Fruit fly (Drosophila melanogaster) whole organism, adult: ENCODE measurements around the gene CG34161.

Experiments
- CG11617 ChIP-seq: fragments of 200-800 bp; sonication (Bioruptor generic); optimal IDR thresholded peaks from 2 replicates; lab custom pipeline; 2017; ENCODE audit warnings: mild to moderate bottlenecking, missing biosample characterization, missing genetic modification reagents, missing genetic modification characterization
- CG12768 ChIP-seq: fragments of 200-800 bp; sonication (Bioruptor generic); optimal IDR thresholded peaks from 2 replicates; lab custom pipeline; 2017; ENCODE audit warnings: missing biosample characterization, missing genetic modification characterization, mild to moderate bottlenecking, moderate library complexity, missing genetic modification reagents
- CG14711 ChIP-seq: fragments of 200-800 bp; sonication (Bioruptor generic); optimal IDR thresholded peaks from 2 replicates; lab custom pipeline; 2018; ENCODE audit warnings: missing biosample characterization, mild to moderate bottlenecking, missing genetic modification characterization, moderate library complexity
- CG1620 ChIP-seq: fragments of 200-800 bp; sonication (Bioruptor generic); optimal IDR thresholded peaks from 2 replicates; lab custom pipeline; 2016; ENCODE audit warnings: missing biosample characterization, missing genetic modification characterization
- CG33017 ChIP-seq: fragments of 200-800 bp; sonication (Bioruptor generic); optimal IDR thresholded peaks from 2 replicates; lab custom pipeline; 2018; ENCODE audit warnings: missing biosample characterization, mild to moderate bottlenecking, missing genetic modification characterization, moderate library complexity
- CG5204 ChIP-seq: fragments of 200-800 bp; sonication (Bioruptor generic); optimal IDR thresholded peaks from 2 replicates; lab custom pipeline; 2016; ENCODE audit warnings: missing biosample characterization, missing genetic modification characterization
- CG7045 ChIP-seq: fragments of 200-800 bp; sonication (Bioruptor generic); optimal IDR thresholded peaks from 2 replicates; lab custom pipeline; 2017; ENCODE audit warnings: missing biosample characterization, mild to moderate bottlenecking, missing genetic modification characterization
- CG7101 ChIP-seq: fragments of 200-800 bp; sonication (Bioruptor generic); optimal IDR thresholded peaks from 2 replicates; lab custom pipeline; 2018; ENCODE audit warnings: missing biosample characterization, mild to moderate bottlenecking, missing genetic modification characterization, moderate library complexity
- Clk ChIP-seq: fragments of 200-800 bp; sonication (Bioruptor generic); optimal IDR thresholded peaks from 2 replicates; lab custom pipeline; 2017; ENCODE audit warnings: missing biosample characterization, missing genetic modification characterization
- Crg-1 ChIP-seq: fragments of 200-800 bp; sonication (Bioruptor generic); optimal IDR thresholded peaks from 2 replicates; lab custom pipeline; 2016; ENCODE audit warnings: missing biosample characterization, missing genetic modification characterization
- Hr96 ChIP-seq: fragments of 200-800 bp; sonication (Bioruptor generic); optimal IDR thresholded peaks from 2 replicates; lab custom pipeline; 2016; ENCODE audit warnings: missing biosample characterization, missing genetic modification characterization
- Mnt ChIP-seq: fragments of 200-800 bp; sonication (Bioruptor generic); optimal IDR thresholded peaks from 2 replicates; lab custom pipeline; 2016; ENCODE audit warnings: missing biosample characterization, mild to moderate bottlenecking, missing genetic modification characterization
- bab1 ChIP-seq: fragments of 200-800 bp; sonication (Bioruptor generic); optimal IDR thresholded peaks from 3 replicates; lab custom pipeline; 2019; ENCODE audit warnings: missing biosample characterization, mild to moderate bottlenecking, missing genetic modification characterization, moderate library complexity
- cic ChIP-seq: fragments of 200-800 bp; sonication (Bioruptor generic); optimal IDR thresholded peaks from 2 replicates; lab custom pipeline; 2017; ENCODE audit warnings: missing biosample characterization, mild to moderate bottlenecking, missing genetic modification characterization, moderate library complexity
- cnc ChIP-seq, 2 experiments: fragments of >200 bp; optimal IDR thresholded peaks; 2 replicates each; lab custom pipeline; 2017
- kay ChIP-seq: fragments of 200-800 bp; sonication (Bioruptor generic); peaks from one replicate; lab custom pipeline; 2016; ENCODE audit warnings: missing biosample characterization, missing genetic modification characterization, borderline replicate concordance
- ovo ChIP-seq: fragments of 200-800 bp; sonication (Bioruptor generic); optimal IDR thresholded peaks from 2 replicates; lab custom pipeline; 2016; ENCODE audit warnings: missing biosample characterization, missing genetic modification characterization
- pad ChIP-seq: fragments of 200-800 bp; sonication (Bioruptor generic); optimal IDR thresholded peaks from 3 replicates; lab custom pipeline; 2017; ENCODE audit warnings: missing biosample characterization, missing genetic modification characterization, mild to moderate bottlenecking, moderate library complexity, missing genetic modification reagents
- tj ChIP-seq: fragments of 200-800 bp; sonication (Bioruptor generic); optimal IDR thresholded peaks from 3 replicates; lab custom pipeline; 2017; ENCODE audit warnings: missing biosample characterization, mild to moderate bottlenecking, missing genetic modification characterization, moderate library complexity
- toe ChIP-seq: fragments of 200-800 bp; sonication (Bioruptor generic); optimal IDR thresholded peaks from 2 replicates; lab custom pipeline; 2016; ENCODE audit warnings: missing biosample characterization, missing genetic modification characterization

Gene CG34161

DNA sequence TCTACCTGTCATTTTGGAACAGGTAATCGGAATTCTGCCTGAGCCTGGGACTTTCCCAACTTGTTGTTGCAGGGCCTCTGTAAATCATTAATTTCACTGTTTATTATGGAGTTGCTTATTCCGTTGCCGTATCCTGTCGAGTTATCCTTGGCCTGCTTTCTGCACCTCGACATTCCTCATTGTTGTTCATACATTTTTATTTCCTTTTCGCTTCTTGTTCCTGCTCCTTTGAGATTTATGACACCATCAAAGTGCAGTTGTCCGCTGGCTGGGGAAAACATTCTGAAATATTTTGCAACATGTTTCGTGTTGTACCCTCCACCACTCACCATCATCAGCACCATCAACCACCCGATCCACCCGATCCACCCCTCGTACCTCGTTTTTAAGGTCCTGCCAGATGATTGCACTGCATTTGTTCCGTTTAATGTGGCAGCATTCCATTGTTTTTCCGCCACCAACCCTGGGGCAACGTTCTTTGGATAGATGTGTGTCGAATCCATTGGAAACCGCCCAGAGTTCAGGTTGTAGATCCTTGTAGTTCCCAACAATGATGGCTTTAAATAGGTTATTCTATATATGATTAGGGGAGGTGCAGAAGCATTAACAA is 32.6 kb downstream of the CG34161 start:
- TF ChIP-seq CG5204 (no peak), cnc (optimal IDR thresholded peaks at IDR 0.05; lab: Kevin White, UChicago) (no peak), CG11617 (GFP tag; lab: Kevin White, UChicago) (no peak), CG33017 (tag; lab: Kevin White, UChicago) (no peak), Clk (no peak), cic (GFP tag; lab: Kevin White, UChicago) (no peak), Crg-1 (no peak), bab1 (GFP tag; lab: Kevin White, UChicago) (no peak), CG1620 (no peak), kay (GFP tag; lab: Kevin White, UChicago) (no peak), CG12768 (GFP tag; lab: Kevin White, UChicago) (no peak), CG7101 (tag; lab: Kevin White, UChicago) (no peak), pad (no peak), Mnt (GFP tag; lab: Kevin White, UChicago) (no peak), Hr96 (GFP tag; lab: Kevin White, UChicago) (no peak), CG7045 (GFP tag; lab: Kevin White, UChicago) (no peak), tj (GFP tag; lab: Kevin White, UChicago) (no peak), toe (GFP tag; lab: Kevin White, UChicago) (no peak), CG14711 (tag; lab: Kevin White, UChicago) (no peak)

DNA sequence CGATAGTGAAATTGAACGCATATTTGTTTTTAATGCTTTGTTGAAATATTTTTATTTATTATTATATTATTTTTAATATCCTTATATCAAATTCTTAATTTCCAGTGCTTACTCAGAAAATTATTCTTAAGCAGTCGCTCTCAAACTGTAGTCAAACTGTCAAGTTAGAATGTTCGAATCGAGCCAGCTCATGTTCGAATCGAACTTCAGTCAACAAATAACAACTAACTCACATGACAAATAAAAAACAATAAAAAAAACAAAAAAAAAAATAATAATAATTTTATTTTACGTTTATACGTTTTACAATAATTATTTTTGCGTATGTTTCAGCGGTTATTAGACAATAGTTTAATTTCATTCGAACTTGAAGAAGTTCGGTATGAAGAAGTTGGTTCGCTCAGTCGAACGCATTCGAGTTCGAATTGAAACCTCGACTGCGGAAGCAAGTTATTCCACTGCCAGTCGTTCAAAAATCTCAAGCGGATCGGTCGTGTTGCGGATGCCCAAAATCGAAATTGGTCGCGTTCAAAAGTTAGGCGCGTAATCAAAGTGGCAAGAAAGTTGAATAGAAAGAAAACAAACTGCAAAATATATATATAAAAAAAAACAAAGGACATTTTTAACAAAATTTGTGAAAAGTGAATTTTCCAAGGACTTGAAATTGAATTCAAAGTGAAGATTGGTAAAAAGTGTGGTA is 36.9 kb downstream of the CG34161 start, which contains the start of gene Trim9:
TSS of gene Trim9 (plus strand) at position 463 of the 700 bp plus-strand sequence.
- TF ChIP-seq kay (GFP tag; lab: Kevin White, UChicago): peak; percentile 51
- no peak for TF ChIP-seq cnc (optimal IDR thresholded peaks at IDR 0.05; lab: Kevin White, UChicago)

DNA sequence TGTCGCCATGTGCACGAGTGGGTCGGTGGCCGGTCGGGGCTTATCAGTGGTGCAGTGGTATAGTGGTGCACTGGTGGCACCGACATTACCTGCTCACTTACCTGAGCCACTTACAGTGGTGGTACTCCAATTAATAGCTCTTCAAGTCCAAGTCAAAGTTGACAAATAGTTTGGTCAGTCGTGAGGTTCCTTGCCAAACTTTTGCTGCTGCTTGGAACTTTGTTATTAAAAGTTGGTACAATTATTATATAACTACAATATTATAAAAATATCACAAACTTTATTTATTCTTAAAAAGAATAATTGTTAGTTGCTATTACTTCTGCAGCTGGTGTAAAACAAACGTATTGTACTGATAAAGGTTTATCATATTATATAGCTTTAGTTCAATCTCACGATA is 37.5 kb downstream of the CG34161 start:
- TF ChIP-seq Mnt (GFP tag; lab: Kevin White, UChicago) (peak; percentile 39), CG12768 (GFP tag; lab: Kevin White, UChicago) (no peak), CG11617 (GFP tag; lab: Kevin White, UChicago) (peak; percentile 28), kay (GFP tag; lab: Kevin White, UChicago) (no peak), CG5204 (no peak), CG7101 (tag; lab: Kevin White, UChicago) (peak; percentile 65), cic (GFP tag; lab: Kevin White, UChicago) (no peak)

DNA sequence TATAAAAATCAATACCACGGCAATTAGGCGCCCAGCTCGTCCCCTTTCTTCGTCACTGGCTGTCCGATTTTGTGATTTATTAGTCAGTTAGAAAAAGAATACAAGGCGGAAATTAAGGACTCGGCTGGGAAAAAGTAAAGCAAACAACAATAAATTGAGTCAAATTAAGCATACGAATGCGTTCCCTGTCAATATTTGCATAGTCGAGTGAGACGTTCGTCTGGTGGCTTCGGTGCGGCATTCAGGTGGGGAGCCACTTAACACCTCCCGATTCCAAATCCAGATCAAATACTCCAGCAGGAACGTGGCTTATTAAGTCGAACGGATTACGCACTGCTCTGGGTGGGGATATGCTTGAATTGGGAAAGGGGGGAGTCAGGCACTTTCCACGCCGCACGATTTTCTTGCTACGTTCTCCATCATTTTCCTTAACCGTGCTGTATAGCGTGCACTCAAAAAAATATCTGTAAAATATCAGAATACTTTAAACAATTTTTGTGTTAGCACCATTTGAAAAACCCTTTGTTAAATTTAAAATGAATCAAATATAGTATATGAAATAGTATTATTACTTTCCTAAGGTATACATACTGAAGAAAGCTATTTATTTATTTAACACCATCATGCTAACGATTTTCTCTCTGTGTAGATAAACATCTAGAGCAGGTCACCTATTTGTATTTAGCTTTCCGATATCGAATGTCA is 38.3 kb downstream of the CG34161 start:
- TF ChIP-seq CG33017 (tag; lab: Kevin White, UChicago) (no peak), ovo (GFP tag; lab: Kevin White, UChicago) (no peak), pad (no peak), CG7045 (GFP tag; lab: Kevin White, UChicago) (no peak), Clk (no peak), CG12768 (GFP tag; lab: Kevin White, UChicago) (no peak), toe (GFP tag; lab: Kevin White, UChicago) (no peak), tj (GFP tag; lab: Kevin White, UChicago) (no peak), CG5204 (no peak), kay (GFP tag; lab: Kevin White, UChicago) (no peak), Mnt (GFP tag; lab: Kevin White, UChicago) (no peak), cic (GFP tag; lab: Kevin White, UChicago) (no peak), Crg-1 (no peak), Hr96 (GFP tag; lab: Kevin White, UChicago) (no peak), CG7101 (tag; lab: Kevin White, UChicago) (no peak), CG14711 (tag; lab: Kevin White, UChicago) (no peak), cnc (optimal IDR thresholded peaks at IDR 0.05; lab: Kevin White, UChicago) (no peak), CG11617 (GFP tag; lab: Kevin White, UChicago) (no peak), bab1 (GFP tag; lab: Kevin White, UChicago) (no peak)

DNA sequence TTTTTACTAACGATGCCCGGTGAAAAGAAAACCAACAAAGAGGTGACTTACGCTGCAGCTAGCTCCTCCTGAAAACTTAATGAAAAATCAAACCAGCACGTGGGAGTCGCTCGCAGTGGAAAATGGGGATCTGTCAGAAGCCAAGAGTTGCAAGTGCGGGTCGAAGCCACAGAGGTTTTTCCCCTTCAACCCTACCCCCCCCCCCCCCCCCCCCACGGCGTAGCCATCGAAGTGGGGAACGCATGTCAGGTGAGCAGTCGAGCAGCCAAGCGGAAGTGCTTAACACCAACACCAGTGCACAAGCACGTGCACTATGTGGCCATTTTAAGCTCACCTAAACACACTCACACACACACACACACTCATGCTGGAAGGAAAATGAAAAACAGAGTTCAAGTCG is 42.1 kb downstream of the CG34161 start:
- TF ChIP-seq kay (GFP tag; lab: Kevin White, UChicago) (no peak), CG7101 (tag; lab: Kevin White, UChicago) (no peak), CG12768 (GFP tag; lab: Kevin White, UChicago) (no peak), Crg-1 (no peak), tj (GFP tag; lab: Kevin White, UChicago) (no peak), Mnt (GFP tag; lab: Kevin White, UChicago) (no peak)

DNA sequence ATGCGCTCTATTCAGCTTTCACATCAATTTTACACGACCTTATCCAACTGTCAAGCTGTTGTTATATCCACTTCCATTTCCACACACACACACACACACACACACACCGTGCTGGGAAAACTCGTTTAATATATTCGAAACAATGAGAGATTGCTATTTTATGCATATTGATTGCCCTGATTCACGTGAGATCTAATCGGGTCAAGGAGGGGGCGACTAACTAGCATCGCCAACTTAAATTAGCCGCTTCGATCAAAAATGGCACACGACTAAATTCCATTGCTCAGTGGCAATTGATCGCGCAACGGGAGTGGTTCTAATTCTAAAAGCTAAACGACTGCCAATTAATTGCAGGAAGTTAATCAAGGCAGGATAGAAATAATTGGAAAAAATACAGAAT is 47.5 kb downstream of the CG34161 start, which contains the start of gene CG18302:
TSS of gene CG18302 (plus strand) at position 301 of the 400 bp plus-strand sequence.
- TF ChIP-seq CG1620 (no peak), CG33017 (tag; lab: Kevin White, UChicago) (no peak), cnc (optimal IDR thresholded peaks at IDR 0.05; lab: Kevin White, UChicago) (no peak), tj (GFP tag; lab: Kevin White, UChicago) (no peak), CG12768 (GFP tag; lab: Kevin White, UChicago) (no peak), Hr96 (GFP tag; lab: Kevin White, UChicago) (no peak), CG11617 (GFP tag; lab: Kevin White, UChicago) (no peak), toe (GFP tag; lab: Kevin White, UChicago) (no peak), CG5204 (no peak), Mnt (GFP tag; lab: Kevin White, UChicago) (no peak), bab1 (GFP tag; lab: Kevin White, UChicago) (no peak), CG7045 (GFP tag; lab: Kevin White, UChicago) (no peak), Crg-1 (no peak), CG7101 (tag; lab: Kevin White, UChicago) (no peak), cic (GFP tag; lab: Kevin White, UChicago) (no peak), ovo (GFP tag; lab: Kevin White, UChicago) (no peak)
